Fruit fly (Drosophila melanogaster) ovary, adult (tissue): ENCODE measurements around the gene CG7182.

ENCODE experiments used
- CG17801 ChIP-seq: fragments of 200-800 bp; optimal IDR thresholded peaks from 2 replicates; lab custom pipeline; 2019; ENCODE audit warnings: missing biosample characterization, mild to moderate bottlenecking, missing genetic modification characterization, moderate library complexity; ENCODE audit not compliant: partially characterized antibody

The CG7182 gene

dm6 chr3L:8346100-8346980 is at the start of gene CG7182, which contains the start of gene GAPcenA:
Gene CG7182, minus strand, starts transcription at chr3L:8346382.
Gene GAPcenA, plus strand, starts transcription at chr3L:8346561.
- peak; percentile 82 for TF ChIP-seq CG17801

dm6 chr3L:8395630-8396168 is 49.5 kb upstream of the CG7182 start, which contains the start of gene CG7120:
Gene CG7120, plus strand, starts transcription at chr3L:8396000.
- TF ChIP-seq CG17801 = no peak

- TF ChIP-seq CG17801 = no peak
These were observed 48.8 kb upstream of the CG7182 start for dm6 chr3L:8394944-8395343.

- no peak for TF ChIP-seq CG17801
These were observed 48.0 kb upstream of the CG7182 start for dm6 chr3L:8394132-8394531.

- TF ChIP-seq CG17801 = no peak
These were observed 47.4 kb upstream of the CG7182 start, which contains the start of gene Jon66Cii for dm6 chr3L:8393549-8393948. Gene Jon66Cii, minus strand, starts transcription at chr3L:8393649.

dm6 chr3L:8391240-8391639 is 45.1 kb upstream of the CG7182 start, which contains the start of gene Jon66Ci:
Gene Jon66Ci, plus strand, starts transcription at chr3L:8391540.
- no peak for TF ChIP-seq CG17801

- TF ChIP-seq CG17801 = no peak
These were observed 38.9 kb upstream of the CG7182 start for dm6 chr3L:8385055-8385454.

- no peak for TF ChIP-seq CG17801
These were observed 37.8 kb upstream of the CG7182 start for dm6 chr3L:8383968-8384367.

dm6 chr3L:8379161-8379560 is 33.0 kb upstream of the CG7182 start:
- no peak for TF ChIP-seq CG17801

dm6 chr3L:8374107-8374506 is 27.9 kb upstream of the CG7182 start:
- no peak for TF ChIP-seq CG17801

- no peak for TF ChIP-seq CG17801
These were observed 25.9 kb upstream of the CG7182 start, which contains the start of gene ImpE1 for dm6 chr3L:8372035-8372434. Gene ImpE1, plus strand, starts transcription at chr3L:8372405.

- TF ChIP-seq CG17801 = no peak
These were observed 25.4 kb upstream of the CG7182 start for dm6 chr3L:8371538-8371937.

dm6 chr3L:8370922-8371321 is 24.7 kb upstream of the CG7182 start:
- no peak for TF ChIP-seq CG17801

dm6 chr3L:8369456-8369855 is 23.3 kb upstream of the CG7182 start:
- TF ChIP-seq CG17801 = no peak

dm6 chr3L:8368694-8369344 is 22.6 kb upstream of the CG7182 start:
- TF ChIP-seq CG17801 = no peak

- TF ChIP-seq CG17801 = no peak
These were observed 17.1 kb upstream of the CG7182 start for dm6 chr3L:8363266-8363665.

- peak; percentile 81 for TF ChIP-seq CG17801
These were observed 14.5 kb upstream of the CG7182 start, which contains the start of gene Idh for dm6 chr3L:8360643-8361110. Gene Idh, minus strand, starts transcription at chr3L:8360906.
